Worm (Caenorhabditis elegans): Measurements from ENCODE around the gene nipa-1.

- TF ChIP-seq ama-1 (optimal IDR thresholded peaks at IDR 0.05): no peak
- TF ChIP-seq scrt-1 (GFP tag; IDR thresholded peaks at IDR 0.05): no peak
- no peak for TF ChIP-seq hmg-4 (GFP tag; optimal IDR thresholded peaks at IDR 0.05)
- TF ChIP-seq flt-1 (GFP tag; IDR thresholded peaks at IDR 0.05): no peak
- TF ChIP-seq tbx-11 (GFP tag; IDR thresholded peaks at IDR 0.05): no peak
- TF ChIP-seq sea-1 (GFP tag; conservative IDR thresholded peaks at IDR 0.05): no peak
- TF ChIP-seq ceh-36 (tag; optimal IDR thresholded peaks at IDR 0.05): no peak
Measured at ce11 chrIII:3086471-3086870, 40.5 kb downstream of the nipa-1 start, which contains the start of gene sft-1.

Data from whole organism, early embryonic.